Worm (Caenorhabditis elegans): ENCODE data around the gene C47E8.1.

C47E8.1 gene

DNA sequence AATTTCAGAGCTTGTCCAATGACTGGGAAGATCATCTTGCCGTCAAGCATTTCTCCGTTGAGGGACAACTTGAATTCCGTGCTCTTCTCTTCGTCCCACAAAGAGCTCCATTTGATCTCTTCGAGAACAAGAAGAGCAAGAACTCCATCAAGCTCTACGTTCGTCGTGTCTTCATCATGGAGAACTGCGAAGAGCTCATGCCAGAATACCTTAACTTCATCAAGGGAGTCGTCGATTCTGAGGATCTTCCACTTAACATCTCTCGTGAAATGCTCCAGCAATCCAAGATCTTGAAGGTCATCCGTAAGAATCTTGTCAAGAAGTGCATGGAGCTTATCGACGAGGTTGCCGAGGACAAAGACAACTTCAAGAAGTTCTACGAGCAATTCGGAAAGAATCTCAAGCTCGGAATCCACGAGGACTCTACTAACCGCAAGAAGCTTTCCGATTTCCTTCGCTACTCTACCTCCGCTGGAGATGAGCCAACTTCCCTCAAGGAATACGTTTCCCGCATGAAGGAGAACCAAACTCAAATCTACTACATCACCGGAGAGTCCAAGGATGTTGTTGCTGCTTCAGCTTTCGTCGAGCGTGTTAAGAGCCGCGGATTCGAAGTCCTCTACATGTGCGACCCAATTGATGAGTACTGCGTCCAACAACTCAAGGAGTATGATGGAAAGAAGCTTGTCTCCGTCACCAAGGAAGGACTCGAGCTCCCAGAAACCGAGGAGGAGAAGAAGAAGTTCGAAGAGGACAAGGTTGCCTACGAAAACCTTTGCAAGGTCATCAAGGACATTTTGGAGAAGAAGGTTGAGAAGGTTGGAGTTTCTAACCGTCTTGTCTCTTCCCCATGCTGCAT lies 21.5 kb downstream of the C47E8.1 start (continued):
- no peak for TF ChIP-seq chd-7 (tag; optimal IDR thresholded peaks at IDR 0.05)
- TF ChIP-seq D2030.7 (GFP tag; IDR thresholded peaks at IDR 0.05) = no peak
- TF ChIP-seq ceh-58 (GFP tag; IDR thresholded peaks at IDR 0.05) = no peak
- TF ChIP-seq lin-35 (GFP tag; optimal IDR thresholded peaks at IDR 0.05) = no peak
- TF ChIP-seq F57A8.1 (GFP tag; optimal IDR thresholded peaks at IDR 0.05) = no peak
- TF ChIP-seq snpc-1.1 (tag; optimal IDR thresholded peaks at IDR 0.05; ENCODE audit: insufficient read depth) = no peak
- TF ChIP-seq ekl-4 (GFP tag; IDR thresholded peaks at IDR 0.05) = no peak
- peak; percentile 5 for TF ChIP-seq B0336.3 (GFP tag; IDR thresholded peaks at IDR 0.05)
- no peak for TF ChIP-seq ztf-28 (GFP tag; IDR thresholded peaks at IDR 0.05)
- no peak for TF ChIP-seq lag-1 (GFP tag; IDR thresholded peaks at IDR 0.05)
- no peak for TF ChIP-seq aptf-3 (GFP tag; IDR thresholded peaks at IDR 0.05)
- TF ChIP-seq snpc-3.4 (tag; optimal IDR thresholded peaks at IDR 0.05) = peak; percentile 26
- no peak for TF ChIP-seq atf-7 (tag; optimal IDR thresholded peaks at IDR 0.05)
- no peak for TF ChIP-seq somi-1 (GFP tag; optimal IDR thresholded peaks at IDR 0.05)
- TF ChIP-seq F10E7.11 (tag; optimal IDR thresholded peaks at IDR 0.05) = no peak
- no peak for TF ChIP-seq him-1 (tag; optimal IDR thresholded peaks at IDR 0.05)
- TF ChIP-seq mxl-1 (tag; optimal IDR thresholded peaks at IDR 0.05) = no peak
- no peak for TF ChIP-seq mes-4 (tag; optimal IDR thresholded peaks at IDR 0.05)
- TF ChIP-seq hmg-20 (GFP tag; IDR thresholded peaks at IDR 0.05) = no peak
- no peak for TF ChIP-seq F37B4.10 (GFP tag; IDR thresholded peaks at IDR 0.05)
- no peak for TF ChIP-seq ztf-26 (tag; optimal IDR thresholded peaks at IDR 0.05)
- peak; percentile 28; the same call in 1 of the 2 replicates for TF ChIP-seq Y53G8AR.9 (GFP tag; conservative IDR thresholded peaks at IDR 0.05)
- TF ChIP-seq ceh-40 (GFP tag; IDR thresholded peaks at IDR 0.05) = no peak
- no peak for TF ChIP-seq ztf-22 (GFP tag; optimal IDR thresholded peaks at IDR 0.05)
- TF ChIP-seq nfya-1 (tag; optimal IDR thresholded peaks at IDR 0.05; ENCODE audit: borderline replicate concordance, insufficient read depth) = no peak
- TF ChIP-seq pbrm-1 (GFP tag; IDR thresholded peaks at IDR 0.05) = no peak
- TF ChIP-seq B0019.2 (GFP tag; conservative IDR thresholded peaks at IDR 0.05) = no peak
- TF ChIP-seq sea-2 (GFP tag; IDR thresholded peaks at IDR 0.05) = no peak
- no peak for TF ChIP-seq sdz-38 (tag; optimal IDR thresholded peaks at IDR 0.05)
- no peak for TF ChIP-seq madf-10 (tag; optimal IDR thresholded peaks at IDR 0.05)
- no peak for TF ChIP-seq B0035.1 (tag; optimal IDR thresholded peaks at IDR 0.05)
- no peak for TF ChIP-seq F39B2.1 (GFP tag; IDR thresholded peaks at IDR 0.05)
- no peak for TF ChIP-seq tbx-9 (tag; optimal IDR thresholded peaks at IDR 0.05; ENCODE audit: borderline replicate concordance)
- no peak for TF ChIP-seq snpc-1.3 (tag; optimal IDR thresholded peaks at IDR 0.05; ENCODE audit: insufficient read depth)
- no peak for TF ChIP-seq F49E8.2 (tag; optimal IDR thresholded peaks at IDR 0.05; ENCODE audit: insufficient read depth)
- TF ChIP-seq zfh-2 (GFP tag; conservative IDR thresholded peaks at IDR 0.05) = 0 out of 2 replicates have a peak, but pooled peaks have one; percentile 54
- no peak for TF ChIP-seq lin-26 (GFP tag; IDR thresholded peaks at IDR 0.05)
- no peak for TF ChIP-seq let-607 (tag; optimal IDR thresholded peaks at IDR 0.05)
- no peak for TF ChIP-seq madf-3 (GFP tag; IDR thresholded peaks at IDR 0.05)
- no peak for TF ChIP-seq nhr-80 (tag; optimal IDR thresholded peaks at IDR 0.05)
- TF ChIP-seq K11D2.4 (GFP tag; IDR thresholded peaks at IDR 0.05) = no peak; the same call in none of the 2 replicates
- TF ChIP-seq tbp1 (GFP tag; optimal IDR thresholded peaks at IDR 0.05) = no peak
- TF ChIP-seq ceh-79 (tag; optimal IDR thresholded peaks at IDR 0.05) = no peak
- TF ChIP-seq lsl-1 (GFP tag; optimal IDR thresholded peaks at IDR 0.05) = peak; percentile 29
- TF ChIP-seq hrde-1 (tag; optimal IDR thresholded peaks at IDR 0.05; ENCODE audit: borderline replicate concordance) = no peak
- TF ChIP-seq gei-17 (GFP tag; optimal IDR thresholded peaks at IDR 0.05) = no peak

Data from whole organism, young adult.